Comparison of ENCODE assay signal across 1 fruit fly cellular context in the genomic region with DNA sequence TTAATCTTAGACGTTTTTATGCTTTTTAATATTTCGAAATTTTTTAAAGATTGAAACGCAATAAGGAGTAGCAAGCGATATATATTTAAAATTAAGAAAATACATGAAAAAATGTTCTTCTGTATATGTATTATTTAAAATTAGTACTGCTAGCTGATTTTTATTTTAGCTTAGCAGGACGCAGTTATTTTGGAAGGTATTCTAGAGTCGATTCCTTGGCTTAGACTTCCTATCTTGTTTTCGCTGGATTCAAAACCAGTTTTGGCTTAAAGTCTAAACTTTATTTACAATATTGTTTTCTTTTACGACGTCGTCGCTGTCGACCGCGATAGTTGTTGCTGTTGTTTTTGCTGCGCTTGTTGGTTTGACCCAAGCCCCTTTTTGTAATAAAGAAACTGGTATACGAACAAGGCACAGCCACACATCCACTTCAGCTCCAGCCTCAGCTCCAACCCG.
TF ChIP-seq lines count a peak whose summit lies in the region.

No protein-coding gene starts in this region.

TF ChIP-seq in whole organism, embryonic, 481 proteins besides CTCF, POLR2A, EP300 and RAD21 (continued from another document and continues in another):
- TF ChIP-seq E2f2 (GFP tag; IDR thresholded peaks at IDR 0.05; lab: Robert Waterston, UW): peak; percentile 34; the same call in 1 of the 2 replicates
- peak; percentile 63 for TF ChIP-seq CG8924 (tag; optimal IDR thresholded peaks at IDR 0.05; lab: Kevin White, UChicago)
- TF ChIP-seq CG11696 (GFP tag; IDR thresholded peaks at IDR 0.05; lab: Robert Waterston, UW): no peak
- no peak for TF ChIP-seq Taf1 (GFP tag; IDR thresholded peaks at IDR 0.05; lab: Robert Waterston, UW)
- no peak for TF ChIP-seq CG18011 (GFP tag; optimal IDR thresholded peaks at IDR 0.05; lab: Kevin White, UChicago)
- peak; percentile 74 for TF ChIP-seq CoRest (tag; optimal IDR thresholded peaks at IDR 0.05; lab: Kevin White, UChicago)
- no peak for TF ChIP-seq vfl (GFP tag; optimal IDR thresholded peaks at IDR 0.05; lab: Kevin White, UChicago)
- no peak for TF ChIP-seq CG12071 (GFP tag; optimal IDR thresholded peaks at IDR 0.05; lab: Kevin White, UChicago)
- no peak for TF ChIP-seq CG16813 (GFP tag; IDR thresholded peaks at IDR 0.05; lab: Robert Waterston, UW; ENCODE audit: partially characterized antibody)
- no peak for TF ChIP-seq schlank (tag; optimal IDR thresholded peaks at IDR 0.05; lab: Kevin White, UChicago)
- TF ChIP-seq bowl (GFP tag; IDR thresholded peaks at IDR 0.05; lab: Robert Waterston, UW): no peak
- peak; percentile 28 for TF ChIP-seq sd (tag; optimal IDR thresholded peaks at IDR 0.05; lab: Kevin White, UChicago)
- no peak for TF ChIP-seq CG10147 (GFP tag; optimal IDR thresholded peaks at IDR 0.05; lab: Kevin White, UChicago)
- no peak for TF ChIP-seq caup (GFP tag; optimal IDR thresholded peaks at IDR 0.05; lab: Kevin White, UChicago; ENCODE audit: severe bottlenecking)
- TF ChIP-seq HLH3B (GFP tag; IDR thresholded peaks at IDR 0.05; lab: Robert Waterston, UW): peak; percentile 61
- no peak for TF ChIP-seq dm (GFP tag; optimal IDR thresholded peaks at IDR 0.05; lab: Kevin White, UChicago)
- no peak for TF ChIP-seq Mes4 (GFP tag; optimal IDR thresholded peaks at IDR 0.05; lab: Kevin White, UChicago)
- no peak for TF ChIP-seq HHEX (GFP tag; optimal IDR thresholded peaks at IDR 0.05; lab: Kevin White, UChicago)
- 0 out of 2 replicates have a peak, but pooled peaks have one; percentile 16 for TF ChIP-seq CG11247 (GFP tag; IDR thresholded peaks at IDR 0.05; lab: Robert Waterston, UW)
- TF ChIP-seq Mrtf (GFP tag; IDR thresholded peaks at IDR 0.05; lab: Robert Waterston, UW): no peak
- TF ChIP-seq tll (GFP tag; optimal IDR thresholded peaks at IDR 0.05; lab: Kevin White, UChicago): no peak
- peak; percentile 28 for TF ChIP-seq corto (GFP tag; optimal IDR thresholded peaks at IDR 0.05; lab: Kevin White, UChicago)
- peak; percentile 48 for TF ChIP-seq Abd-B (GFP tag; optimal IDR thresholded peaks at IDR 0.05; lab: Kevin White, UChicago)
- peak in 1 of 2 experiments; percentile 63 for TF ChIP-seq eve (GFP tag; optimal IDR thresholded peaks at IDR 0.05; lab: Kevin White, UChicago)
- TF ChIP-seq kay (GFP tag; optimal IDR thresholded peaks at IDR 0.05; lab: Kevin White, UChicago): no peak
- TF ChIP-seq CG31441 (GFP tag; IDR thresholded peaks at IDR 0.05; lab: Robert Waterston, UW): no peak
- TF ChIP-seq stc (GFP tag; IDR thresholded peaks at IDR 0.05; lab: Robert Waterston, UW): 0 out of 2 replicates have a peak, but pooled peaks have one; percentile 18
- TF ChIP-seq sr (GFP tag; IDR thresholded peaks at IDR 0.05; lab: Robert Waterston, UW): no peak
- TF ChIP-seq ara (GFP tag; IDR thresholded peaks at IDR 0.05; lab: Robert Waterston, UW): peak; percentile 71; the same call in 1 of the 2 replicates
- peak; percentile 48; the same call in 1 of the 3 replicates for TF ChIP-seq ci (GFP tag; IDR thresholded peaks at IDR 0.05; lab: Robert Waterston, UW)
- no peak for TF ChIP-seq CG12236 (GFP tag; optimal IDR thresholded peaks at IDR 0.05; lab: Kevin White, UChicago)
- TF ChIP-seq sima (GFP tag; optimal IDR thresholded peaks at IDR 0.05; lab: Kevin White, UChicago): no peak
- TF ChIP-seq CG7839 (tag; optimal IDR thresholded peaks at IDR 0.05; lab: Kevin White, UChicago): peak; percentile 78
- no peak for TF ChIP-seq mirr (GFP tag; optimal IDR thresholded peaks at IDR 0.05; lab: Kevin White, UChicago)
- peak; percentile 73; the same call in 2 of the 3 replicates for TF ChIP-seq so (GFP tag; IDR thresholded peaks at IDR 0.05; lab: Robert Waterston, UW)
- TF ChIP-seq ase (GFP tag; IDR thresholded peaks at IDR 0.05; lab: Robert Waterston, UW): 0 out of 3 replicates have a peak, but pooled peaks have one; percentile 44
- TF ChIP-seq lola (GFP tag; optimal IDR thresholded peaks at IDR 0.05; lab: Kevin White, UChicago): peak in 1 of 3 experiments; percentile 74
- no peak for TF ChIP-seq C15 (GFP tag; IDR thresholded peaks at IDR 0.05; lab: Robert Waterston, UW)
- no peak for TF ChIP-seq Sry-β (GFP tag; optimal IDR thresholded peaks at IDR 0.05; lab: Kevin White, UChicago)
- no peak for TF ChIP-seq GATAe (GFP tag; conservative IDR thresholded peaks at IDR 0.05; lab: Robert Waterston, UW)
- TF ChIP-seq CG4424 (GFP tag; optimal IDR thresholded peaks at IDR 0.05; lab: Kevin White, UChicago): no peak
- TF ChIP-seq lilli (GFP tag; optimal IDR thresholded peaks at IDR 0.05; lab: Kevin White, UChicago): no peak
- peak; percentile 72; the same call in 2 of the 3 replicates for TF ChIP-seq tgo (GFP tag; IDR thresholded peaks at IDR 0.05; lab: Robert Waterston, UW)
- TF ChIP-seq tio (GFP tag; optimal IDR thresholded peaks at IDR 0.05; lab: Kevin White, UChicago): no peak
- TF ChIP-seq CG1832 (GFP tag; optimal IDR thresholded peaks at IDR 0.05; lab: Kevin White, UChicago): no peak
- no peak for TF ChIP-seq Hmx (GFP tag; optimal IDR thresholded peaks at IDR 0.05; lab: Kevin White, UChicago)
- TF ChIP-seq Lim3 (GFP tag; IDR thresholded peaks at IDR 0.05; lab: Robert Waterston, UW): no peak
- no peak for TF ChIP-seq CG10565 (GFP tag; optimal IDR thresholded peaks at IDR 0.05; lab: Kevin White, UChicago)
- TF ChIP-seq Pdp1 (GFP tag; optimal IDR thresholded peaks at IDR 0.05; lab: Kevin White, UChicago): peak in 1 of 2 experiments; percentile 14
- 0 out of 3 replicates have a peak, but pooled peaks have one; percentile 62 for TF ChIP-seq CG6175 (GFP tag; IDR thresholded peaks at IDR 0.05; lab: Robert Waterston, UW)
- TF ChIP-seq HmgD (GFP tag; optimal IDR thresholded peaks at IDR 0.05; lab: Kevin White, UChicago): no peak
- 0 out of 3 replicates have a peak, but pooled peaks have one; percentile 21 for TF ChIP-seq CG11560 (tag; IDR thresholded peaks at IDR 0.05; lab: Robert Waterston, UW)
- no peak for TF ChIP-seq fd102C (GFP tag; optimal IDR thresholded peaks at IDR 0.05; lab: Kevin White, UChicago)
- no peak for TF ChIP-seq CG10959 (GFP tag; IDR thresholded peaks at IDR 0.05; lab: Robert Waterston, UW)
- TF ChIP-seq CG18619 (GFP tag; optimal IDR thresholded peaks at IDR 0.05; lab: Kevin White, UChicago): peak; percentile 48
- no peak for TF ChIP-seq emc (GFP tag; optimal IDR thresholded peaks at IDR 0.05; lab: Kevin White, UChicago)
- TF ChIP-seq Drgx (GFP tag; IDR thresholded peaks at IDR 0.05; lab: Robert Waterston, UW): peak; percentile 66
- TF ChIP-seq CG9932 (GFP tag; IDR thresholded peaks at IDR 0.05; lab: Robert Waterston, UW): 0 out of 2 replicates have a peak, but pooled peaks have one; percentile 10
- peak; percentile 75 for TF ChIP-seq Oli (tag; optimal IDR thresholded peaks at IDR 0.05; lab: Kevin White, UChicago)
- TF ChIP-seq Nf-YB (GFP tag; optimal IDR thresholded peaks at IDR 0.05; lab: Kevin White, UChicago): no peak
- TF ChIP-seq CG33557 (GFP tag; optimal IDR thresholded peaks at IDR 0.05; lab: Kevin White, UChicago): peak; percentile 10
- TF ChIP-seq D19A (tag; optimal IDR thresholded peaks at IDR 0.05; lab: Kevin White, UChicago): peak; percentile 19
- TF ChIP-seq hkb (optimal IDR thresholded peaks at IDR 0.05; lab: Kevin White, UChicago): no peak
- TF ChIP-seq hkb (GFP tag; IDR thresholded peaks at IDR 0.05; lab: Robert Waterston, UW): peak; percentile 74; the same call in 1 of the 2 replicates
- TF ChIP-seq CG17829 (tag; optimal IDR thresholded peaks at IDR 0.05; lab: Kevin White, UChicago): peak; percentile 60
- TF ChIP-seq CG3065 (GFP tag; optimal IDR thresholded peaks at IDR 0.05; lab: Kevin White, UChicago): no peak
- 0 out of 2 replicates have a peak, but pooled peaks have one; percentile 28 for TF ChIP-seq seq (GFP tag; IDR thresholded peaks at IDR 0.05; lab: Robert Waterston, UW)
- TF ChIP-seq pros (GFP tag; optimal IDR thresholded peaks at IDR 0.05; lab: Kevin White, UChicago): no peak
- peak; percentile 27 for TF ChIP-seq kni (GFP tag; optimal IDR thresholded peaks at IDR 0.05; lab: Kevin White, UChicago)
- peak; percentile 17 for TF ChIP-seq sqz (GFP tag; optimal IDR thresholded peaks at IDR 0.05; lab: Kevin White, UChicago)
- no peak for TF ChIP-seq aop (GFP tag; IDR thresholded peaks at IDR 0.05; lab: Robert Waterston, UW)
- no peak for TF ChIP-seq Atf3 (GFP tag; optimal IDR thresholded peaks at IDR 0.05; lab: Kevin White, UChicago)
- TF ChIP-seq CG11398 (GFP tag; optimal IDR thresholded peaks at IDR 0.05; lab: Kevin White, UChicago): no peak
- TF ChIP-seq CG12104 (GFP tag; optimal IDR thresholded peaks at IDR 0.05; lab: Kevin White, UChicago): no peak
- TF ChIP-seq CG14860 (GFP tag; IDR thresholded peaks at IDR 0.05; lab: Robert Waterston, UW; ENCODE audit: partially characterized antibody): no peak
- TF ChIP-seq row (GFP tag; IDR thresholded peaks at IDR 0.05; lab: Robert Waterston, UW): peak; percentile 83
- TF ChIP-seq trem (tag; optimal IDR thresholded peaks at IDR 0.05; lab: Kevin White, UChicago): peak; percentile 32
- TF ChIP-seq CG7963 (GFP tag; IDR thresholded peaks at IDR 0.05; lab: Robert Waterston, UW; ENCODE audit: partially characterized antibody): no peak
- TF ChIP-seq tx (GFP tag; optimal IDR thresholded peaks at IDR 0.05; lab: Kevin White, UChicago): no peak
- TF ChIP-seq en (GFP tag; optimal IDR thresholded peaks at IDR 0.05; lab: Kevin White, UChicago): no peak
- no peak for TF ChIP-seq Dip2 (GFP tag; IDR thresholded peaks at IDR 0.05; lab: Robert Waterston, UW)
- TF ChIP-seq jing (GFP tag; optimal IDR thresholded peaks at IDR 0.05; lab: Kevin White, UChicago): peak; percentile 1
- peak; percentile 69 for TF ChIP-seq CG2712 (tag; optimal IDR thresholded peaks at IDR 0.05; lab: Kevin White, UChicago)
- peak; percentile 10 for TF ChIP-seq CG15696 (tag; optimal IDR thresholded peaks at IDR 0.05; lab: Kevin White, UChicago)
- TF ChIP-seq yki (optimal IDR thresholded peaks at IDR 0.05; lab: Kevin White, UChicago): no peak
- no peak for TF ChIP-seq inv (GFP tag; IDR thresholded peaks at IDR 0.05; lab: Robert Waterston, UW; ENCODE audit: partially characterized antibody)
- TF ChIP-seq esg (GFP tag; conservative IDR thresholded peaks at IDR 0.05; lab: Robert Waterston, UW): peak; percentile 64
- no peak for TF ChIP-seq CG17186 (GFP tag; optimal IDR thresholded peaks at IDR 0.05; lab: Kevin White, UChicago)
- no peak for TF ChIP-seq CG14014 (GFP tag; IDR thresholded peaks at IDR 0.05; lab: Robert Waterston, UW)
- TF ChIP-seq sim (GFP tag; IDR thresholded peaks at IDR 0.05; lab: Robert Waterston, UW): 0 out of 2 replicates have a peak, but pooled peaks have one; percentile 19
- no peak; the same call in 1 of the 2 replicates for TF ChIP-seq ranshi (GFP tag; IDR thresholded peaks at IDR 0.05; lab: Robert Waterston, UW)
- peak; percentile 66 for TF ChIP-seq Xrp1 (GFP tag; IDR thresholded peaks at IDR 0.05; lab: Robert Waterston, UW)
- no peak for TF ChIP-seq CG12744 (GFP tag; optimal IDR thresholded peaks at IDR 0.05; lab: Kevin White, UChicago)
- TF ChIP-seq ems (GFP tag; optimal IDR thresholded peaks at IDR 0.05; lab: Kevin White, UChicago): no peak
- TF ChIP-seq Poxn (GFP tag; IDR thresholded peaks at IDR 0.05; lab: Robert Waterston, UW): no peak
- no peak for TF ChIP-seq CG2199 (GFP tag; IDR thresholded peaks at IDR 0.05; lab: Robert Waterston, UW)
- peak; percentile 34 for TF ChIP-seq ewg (GFP tag; optimal IDR thresholded peaks at IDR 0.05; lab: Kevin White, UChicago)
- TF ChIP-seq CG4854 (GFP tag; optimal IDR thresholded peaks at IDR 0.05; lab: Kevin White, UChicago): no peak
- peak; percentile 71; the same call in 2 of the 3 replicates for TF ChIP-seq croc (GFP tag; conservative IDR thresholded peaks at IDR 0.05; lab: Robert Waterston, UW)
- TF ChIP-seq CG11085 (GFP tag; IDR thresholded peaks at IDR 0.05; lab: Robert Waterston, UW): no peak
- peak; percentile 97 for TF ChIP-seq D19B (GFP tag; optimal IDR thresholded peaks at IDR 0.05; lab: Kevin White, UChicago)
- 0 out of 2 replicates have a peak, but pooled peaks have one; percentile 30 for TF ChIP-seq ap (GFP tag; IDR thresholded peaks at IDR 0.05; lab: Robert Waterston, UW)
- TF ChIP-seq Dip3 (GFP tag; optimal IDR thresholded peaks at IDR 0.05; lab: Kevin White, UChicago): no peak
- TF ChIP-seq psq (GFP tag; optimal IDR thresholded peaks at IDR 0.05; lab: Kevin White, UChicago): no peak
- peak; percentile 42 for TF ChIP-seq oc (tag; optimal IDR thresholded peaks at IDR 0.05; lab: Kevin White, UChicago)
- no peak for TF ChIP-seq CG4707 (GFP tag; optimal IDR thresholded peaks at IDR 0.05; lab: Kevin White, UChicago)
- TF ChIP-seq CG7372 (GFP tag; IDR thresholded peaks at IDR 0.05; lab: Robert Waterston, UW): peak; percentile 43; the same call in 1 of the 2 replicates
- peak; percentile 62; the same call in 1 of the 4 replicates for TF ChIP-seq chinmo (GFP tag; IDR thresholded peaks at IDR 0.05; lab: Robert Waterston, UW; ENCODE audit: partially characterized antibody)
- TF ChIP-seq Sin3A (optimal IDR thresholded peaks at IDR 0.05; lab: Kevin White, UChicago): no peak
- no peak for TF ChIP-seq dpn (GFP tag; optimal IDR thresholded peaks at IDR 0.05; lab: Kevin White, UChicago)
- TF ChIP-seq MTF-1 (GFP tag; optimal IDR thresholded peaks at IDR 0.05; lab: Kevin White, UChicago; ENCODE audit: borderline replicate concordance): no peak
- no peak for TF ChIP-seq Asciz (GFP tag; optimal IDR thresholded peaks at IDR 0.05; lab: Kevin White, UChicago)
- TF ChIP-seq lov (optimal IDR thresholded peaks at IDR 0.05; lab: Kevin White, UChicago): no peak
- TF ChIP-seq lov (GFP tag; IDR thresholded peaks at IDR 0.05; lab: Robert Waterston, UW): no peak
- TF ChIP-seq CG15601 (tag; optimal IDR thresholded peaks at IDR 0.05; lab: Kevin White, UChicago): peak; percentile 66
- TF ChIP-seq CG12219 (GFP tag; optimal IDR thresholded peaks at IDR 0.05; lab: Kevin White, UChicago): peak; percentile 20
- no peak for TF ChIP-seq CG18764 (GFP tag; optimal IDR thresholded peaks at IDR 0.05; lab: Kevin White, UChicago)
- TF ChIP-seq Elba2 (GFP tag; optimal IDR thresholded peaks at IDR 0.05; lab: Kevin White, UChicago): no peak
- peak; percentile 49 for TF ChIP-seq CG6854 (GFP tag; optimal IDR thresholded peaks at IDR 0.05; lab: Kevin White, UChicago)
- TF ChIP-seq vvl (GFP tag; IDR thresholded peaks at IDR 0.05; lab: Robert Waterston, UW): peak; percentile 70
- TF ChIP-seq CG9215 (GFP tag; IDR thresholded peaks at IDR 0.05; lab: Robert Waterston, UW): no peak
- no peak for TF ChIP-seq da (GFP tag; optimal IDR thresholded peaks at IDR 0.05; lab: Kevin White, UChicago)
- TF ChIP-seq bcd (GFP tag; optimal IDR thresholded peaks at IDR 0.05; lab: Kevin White, UChicago): peak; percentile 57
- no peak for TF ChIP-seq CG7271 (tag; optimal IDR thresholded peaks at IDR 0.05; lab: Kevin White, UChicago)
- peak; percentile 68; the same call in 1 of the 2 replicates for TF ChIP-seq CG32767 (GFP tag; IDR thresholded peaks at IDR 0.05; lab: Robert Waterston, UW)
